Fruit fly (Drosophila melanogaster) whole organism, prepupa: ENCODE measurements around the gene Pde11.

Experiments used
- CG11294 ChIP-seq: fragments of 200-800 bp; sonication (Bioruptor generic); IDR thresholded peaks from 2 replicates; pipeline ENCODE4 v1.3.6; 2022; ENCODE audit warnings: missing biosample characterization, missing genetic modification characterization
- CG11762 ChIP-seq: fragments of 200-800 bp; sonication (Bioruptor generic); optimal IDR thresholded peaks from 3 replicates; lab custom pipeline; 2016; ENCODE audit warnings: missing biosample characterization, missing genetic modification characterization; ENCODE audit not compliant: insufficient read depth
- CG11902 ChIP-seq: fragments of 200-800 bp; sonication (Bioruptor generic); optimal IDR thresholded peaks from 3 replicates; lab custom pipeline; 2016; ENCODE audit warnings: missing biosample characterization, missing genetic modification characterization
- CG15336 ChIP-seq: fragments of 200-800 bp; sonication (Bioruptor generic); IDR thresholded peaks from 2 replicates; pipeline ENCODE4 v1.3.6; 2022; ENCODE audit warnings: missing biosample characterization, missing genetic modification characterization
- CG1621 ChIP-seq: fragments of 200-800 bp; sonication (Bioruptor generic); optimal IDR thresholded peaks from 3 replicates; lab custom pipeline; 2018; ENCODE audit warnings: missing biosample characterization, mild to moderate bottlenecking, missing genetic modification characterization
- CG16779 ChIP-seq: fragments of 200-800 bp; sonication (Bioruptor generic); optimal IDR thresholded peaks from 3 replicates; lab custom pipeline; 2017; ENCODE audit warnings: missing biosample characterization, mild to moderate bottlenecking, missing genetic modification characterization
- CG3032 ChIP-seq: fragments of 200-800 bp; optimal IDR thresholded peaks from 2 replicates; lab custom pipeline; 2019; ENCODE audit warnings: missing biosample characterization, mild to moderate bottlenecking, missing genetic modification characterization, moderate library complexity
- CG31627 ChIP-seq: fragments of 200-800 bp; sonication (Bioruptor generic); optimal IDR thresholded peaks from 3 replicates; lab custom pipeline; 2016; ENCODE audit warnings: missing biosample characterization, missing genetic modification characterization
- CG32006 ChIP-seq: fragments of 200-800 bp; sonication (Bioruptor generic); optimal IDR thresholded peaks from 3 replicates; lab custom pipeline; 2017; ENCODE audit warnings: missing biosample characterization, mild to moderate bottlenecking, missing genetic modification characterization
- CG34406 ChIP-seq: fragments of 200-800 bp; sonication (Bioruptor generic); optimal IDR thresholded peaks from 3 replicates; lab custom pipeline; 2016; ENCODE audit warnings: missing biosample characterization, missing genetic modification characterization
- CG6163 ChIP-seq: fragments of 200-800 bp; sonication (Bioruptor generic); IDR thresholded peaks from 3 replicates; pipeline ENCODE4 v1.3.6; 2022; ENCODE audit warnings: missing biosample characterization, missing genetic modification characterization
- CG6276 ChIP-seq: fragments of 200-800 bp; sonication (Bioruptor generic); optimal IDR thresholded peaks from 2 replicates; lab custom pipeline; 2017; ENCODE audit warnings: missing biosample characterization, mild to moderate bottlenecking, missing genetic modification characterization
- CG6808 ChIP-seq: fragments of 200-800 bp; sonication (Bioruptor generic); optimal IDR thresholded peaks from 3 replicates; lab custom pipeline; 2017; ENCODE audit warnings: missing biosample characterization, missing genetic modification characterization, mild to moderate bottlenecking, moderate library complexity, missing genetic modification reagents
- CG8119 ChIP-seq: fragments of 200-800 bp; sonication (Bioruptor generic); IDR thresholded peaks from 3 replicates; pipeline ENCODE4 v1.3.6; 2022; ENCODE audit warnings: missing biosample characterization, missing genetic modification characterization
- CG8319 ChIP-seq: fragments of 200-800 bp; sonication (Bioruptor generic); optimal IDR thresholded peaks from 3 replicates; lab custom pipeline; 2016; ENCODE audit warnings: missing biosample characterization, missing genetic modification characterization
- CG8632 ChIP-seq: fragments of 200-800 bp; sonication (Bioruptor generic); optimal IDR thresholded peaks from 3 replicates; lab custom pipeline; 2016; ENCODE audit warnings: missing biosample characterization, missing genetic modification characterization
- Eip78C ChIP-seq: fragments of 200-800 bp; sonication (Bioruptor generic); peaks from one replicate; lab custom pipeline; 2016; ENCODE audit warnings: missing biosample characterization, missing genetic modification characterization
- Ets96B ChIP-seq: fragments of 200-800 bp; optimal IDR thresholded peaks from 2 replicates; lab custom pipeline; 2019; ENCODE audit warnings: missing biosample characterization, mild to moderate bottlenecking, missing genetic modification characterization, moderate library complexity
- Gug ChIP-seq: fragments of 200-800 bp; sonication (Bioruptor generic); IDR thresholded peaks from 2 replicates; pipeline ENCODE4 v1.3.6; 2022; ENCODE audit warnings: missing biosample characterization, missing genetic modification characterization
- Hr39 ChIP-seq: fragments of 200-800 bp; sonication (Bioruptor generic); optimal IDR thresholded peaks from 2 replicates; lab custom pipeline; 2016; ENCODE audit warnings: missing biosample characterization, missing genetic modification characterization
- Hr4 ChIP-seq: fragments of 200-800 bp; sonication (Bioruptor generic); optimal IDR thresholded peaks from 3 replicates; lab custom pipeline; 2016; ENCODE audit warnings: missing biosample characterization, missing genetic modification characterization
- OdsH ChIP-seq: fragments of 200-800 bp; sonication (Bioruptor generic); optimal IDR thresholded peaks from 3 replicates; lab custom pipeline; 2016; ENCODE audit warnings: missing biosample characterization, missing genetic modification characterization
- Smox ChIP-seq: fragments of 200-800 bp; sonication (Bioruptor generic); optimal IDR thresholded peaks from 3 replicates; lab custom pipeline; 2016; ENCODE audit warnings: missing biosample characterization, missing genetic modification characterization
- Sox14 ChIP-seq: fragments of 200-800 bp; sonication (Bioruptor generic); optimal IDR thresholded peaks from 3 replicates; lab custom pipeline; 2016; ENCODE audit warnings: missing biosample characterization, missing genetic modification characterization
- Sox15 ChIP-seq: fragments of 200-800 bp; sonication (Bioruptor generic); optimal IDR thresholded peaks from 3 replicates; lab custom pipeline; 2016; ENCODE audit warnings: missing biosample characterization, missing genetic modification characterization
- acj6 ChIP-seq: fragments of 200-800 bp; sonication (Bioruptor generic); optimal IDR thresholded peaks from 3 replicates; lab custom pipeline; 2016; ENCODE audit warnings: missing biosample characterization, missing genetic modification characterization
- cyc ChIP-seq: fragments of 200-800 bp; sonication (Bioruptor generic); optimal IDR thresholded peaks from 3 replicates; lab custom pipeline; 2016; ENCODE audit warnings: missing biosample characterization, missing genetic modification characterization
- eg ChIP-seq: fragments of 200-800 bp; sonication (Bioruptor generic); IDR thresholded peaks from 3 replicates; pipeline ENCODE4 v1.3.6; 2022; ENCODE audit warnings: missing biosample characterization, missing genetic modification characterization
- esn ChIP-seq: fragments of 200-800 bp; sonication (Bioruptor generic); optimal IDR thresholded peaks from 2 replicates; lab custom pipeline; 2016; ENCODE audit warnings: missing biosample characterization, mild to moderate bottlenecking, missing genetic modification characterization, moderate library complexity
- fd59A ChIP-seq: fragments of 200-800 bp; sonication (Bioruptor generic); optimal IDR thresholded peaks from 2 replicates; lab custom pipeline; 2017; ENCODE audit warnings: missing biosample characterization, mild to moderate bottlenecking, missing genetic modification characterization, missing genetic modification reagents
- fkh ChIP-seq: fragments of 200-800 bp; sonication (Bioruptor generic); optimal IDR thresholded peaks from 3 replicates; lab custom pipeline; 2017; ENCODE audit warnings: missing biosample characterization, mild to moderate bottlenecking, missing genetic modification characterization, moderate library complexity
- lz ChIP-seq: fragments of 200-800 bp; sonication (Bioruptor generic); optimal IDR thresholded peaks from 3 replicates; lab custom pipeline; 2016; ENCODE audit warnings: missing biosample characterization, missing genetic modification characterization
- net ChIP-seq: fragments of 200-800 bp; sonication (Bioruptor generic); optimal IDR thresholded peaks from 3 replicates; lab custom pipeline; 2016; ENCODE audit warnings: missing biosample characterization, missing genetic modification characterization
- spab ChIP-seq: fragments of 200-800 bp; sonication (Bioruptor generic); optimal IDR thresholded peaks from 2 replicates; lab custom pipeline; 2017; ENCODE audit warnings: missing biosample characterization, mild to moderate bottlenecking, missing genetic modification characterization, missing genetic modification reagents
- ss ChIP-seq, 2 experiments: fragments of 200-800 bp; sonication (Bioruptor generic); optimal IDR thresholded peaks; 2 replicates in 1 of 2; 3 replicates in 1 of 2; lab custom pipeline; 2017 to 2018; ENCODE audit warnings: mild to moderate bottlenecking in 2 of 2, missing biosample characterization in 2 of 2, missing genetic modification characterization in 2 of 2, moderate library complexity in 1 of 2
- svp ChIP-seq: fragments of 200-800 bp; sonication (Bioruptor generic); peaks from one replicate; lab custom pipeline; 2016; ENCODE audit warnings: missing biosample characterization, missing genetic modification characterization
- topi ChIP-seq: fragments of 200-800 bp; sonication (Bioruptor generic); optimal IDR thresholded peaks from 3 replicates; lab custom pipeline; 2016; ENCODE audit warnings: missing biosample characterization, missing genetic modification characterization

The Pde11 gene

dm6 chr2L:18590100-18590941 lies at the start of gene Pde11, which contains the start of gene CG15160:
Gene Pde11 (minus strand): TSS chr2L:18590342.
Gene CG15160 (plus strand): TSS chr2L:18590891.
- no peak for TF ChIP-seq Hr39 (GFP tag; lab: Kevin White, UChicago)
- TF ChIP-seq esn (GFP tag; lab: Kevin White, UChicago) = peak; percentile 37
- peak; percentile 22 for TF ChIP-seq Sox14 (GFP tag; lab: Kevin White, UChicago)
- TF ChIP-seq Hr4 (GFP tag; lab: Kevin White, UChicago) = peak; percentile 32
- peak; percentile 46 for TF ChIP-seq CG31627 (GFP tag; lab: Kevin White, UChicago)
- no peak for TF ChIP-seq CG8632 (GFP tag; lab: Kevin White, UChicago)
- peak; percentile 17 for TF ChIP-seq CG3032 (tag; lab: Kevin White, UChicago)
- TF ChIP-seq lz = peak; percentile 16
- peak; percentile 20 for TF ChIP-seq cyc (GFP tag; lab: Kevin White, UChicago)

dm6 chr2L:18638945-18639344 lies 48.8 kb upstream of the Pde11 start:
- peak; percentile 40; the same call in 1 of the 3 replicates for TF ChIP-seq eg
- TF ChIP-seq fkh (GFP tag; lab: Kevin White, UChicago) = no peak
- TF ChIP-seq CG11902 (GFP tag; lab: Kevin White, UChicago) = no peak
- TF ChIP-seq CG6808 (GFP tag; lab: Kevin White, UChicago) = no peak
- no peak for TF ChIP-seq lz
- 0 out of 3 replicates have a peak, but pooled peaks have one; percentile 27 for TF ChIP-seq CG8119 (GFP tag; lab: Robert Waterston, UW)
- TF ChIP-seq CG32006 (GFP tag; lab: Kevin White, UChicago) = peak; percentile 50
- TF ChIP-seq topi (GFP tag; lab: Kevin White, UChicago) = no peak
- TF ChIP-seq spab (GFP tag; lab: Kevin White, UChicago) = no peak
- TF ChIP-seq CG31627 (GFP tag; lab: Kevin White, UChicago) = no peak
- TF ChIP-seq CG8319 (GFP tag; lab: Kevin White, UChicago) = no peak
- TF ChIP-seq CG1621 (tag; lab: Kevin White, UChicago) = no peak
- 0 out of 2 replicates have a peak, but pooled peaks have one; percentile 32 for TF ChIP-seq CG15336 (GFP tag; lab: Robert Waterston, UW)
- peak; percentile 65 for TF ChIP-seq Eip78C (GFP tag; lab: Kevin White, UChicago)
- no peak for TF ChIP-seq Sox15 (GFP tag; lab: Kevin White, UChicago)
- no peak for TF ChIP-seq CG11294 (GFP tag; lab: Robert Waterston, UW)
- TF ChIP-seq CG16779 = no peak
- no peak for TF ChIP-seq OdsH (GFP tag; lab: Kevin White, UChicago)
- no peak for TF ChIP-seq ss (GFP tag; optimal IDR thresholded peaks at IDR 0.05; lab: Kevin White, UChicago)
- TF ChIP-seq Gug = no peak
- TF ChIP-seq Hr4 (GFP tag; lab: Kevin White, UChicago) = peak; percentile 31
- peak; percentile 16; the same call in 1 of the 3 replicates for TF ChIP-seq CG6163
- TF ChIP-seq CG6276 = no peak
- no peak for TF ChIP-seq acj6
- no peak for TF ChIP-seq Ets96B (tag; lab: Kevin White, UChicago)
- TF ChIP-seq CG34406 (GFP tag; lab: Kevin White, UChicago) = no peak
- no peak for TF ChIP-seq Hr39 (GFP tag; lab: Kevin White, UChicago)
- TF ChIP-seq fd59A = no peak

- TF ChIP-seq acj6 = no peak
- no peak for TF ChIP-seq CG32006 (GFP tag; lab: Kevin White, UChicago)
- TF ChIP-seq CG11762 (GFP tag; lab: Kevin White, UChicago) = no peak
- TF ChIP-seq Sox15 (GFP tag; lab: Kevin White, UChicago) = no peak
- no peak for TF ChIP-seq CG31627 (GFP tag; lab: Kevin White, UChicago)
- no peak for TF ChIP-seq Ets96B (tag; lab: Kevin White, UChicago)
- TF ChIP-seq svp (GFP tag; lab: Kevin White, UChicago) = no peak
- no peak for TF ChIP-seq CG6808 (GFP tag; lab: Kevin White, UChicago)
- TF ChIP-seq Smox (GFP tag; lab: Kevin White, UChicago) = no peak
- no peak for TF ChIP-seq net
- TF ChIP-seq OdsH (GFP tag; lab: Kevin White, UChicago) = no peak
- no peak for TF ChIP-seq CG6276
- TF ChIP-seq eg = no peak
- TF ChIP-seq CG11902 (GFP tag; lab: Kevin White, UChicago) = no peak
- TF ChIP-seq CG8319 (GFP tag; lab: Kevin White, UChicago) = no peak
- TF ChIP-seq Gug = no peak
These were observed 42.2 kb upstream of the Pde11 start for dm6 chr2L:18632389-18632788.
